Fruit fly (Drosophila melanogaster) whole organism, embryonic: Measurements from ENCODE around the gene p24-2.

ENCODE experiments used
- Blimp-1 ChIP-seq: fragments of 200-800 bp; sonication (Bioruptor generic); optimal IDR thresholded peaks from 3 replicates; lab custom pipeline; 2018; ENCODE audit warnings: missing biosample characterization, missing genetic modification characterization, mild to moderate bottlenecking, moderate library complexity, missing genetic modification reagents
- CG10654 ChIP-seq: fragments of 200-800 bp; sonication (Bioruptor generic); optimal IDR thresholded peaks from 2 replicates; lab custom pipeline; 2016; ENCODE audit warnings: missing biosample characterization, missing genetic modification characterization
- CG11085 ChIP-seq: fragments of 200-800 bp; sonication (Bioruptor generic); IDR thresholded peaks from 2 replicates; pipeline ENCODE4 v1.3.6; 2022; ENCODE audit warnings: missing biosample characterization, missing genetic modification characterization
- CG12071 ChIP-seq: fragments of 200-800 bp; sonication (Bioruptor generic); optimal IDR thresholded peaks from 3 replicates; lab custom pipeline; 2018; ENCODE audit warnings: missing biosample characterization, mild to moderate bottlenecking, missing genetic modification characterization
- CG14014 ChIP-seq: fragments of 200-800 bp; sonication (Bioruptor generic); IDR thresholded peaks from 2 replicates; pipeline ENCODE4 v1.3.6; 2022; ENCODE audit warnings: missing biosample characterization, missing genetic modification characterization
- CG14441 ChIP-seq: fragments of 200-800 bp; sonication (Bioruptor generic); IDR thresholded peaks from 2 replicates; pipeline ENCODE4 v1.3.6; 2022; ENCODE audit warnings: missing biosample characterization, missing genetic modification characterization
- CG14965 ChIP-seq: fragments of 200-800 bp; sonication (Bioruptor generic); optimal IDR thresholded peaks from 2 replicates; lab custom pipeline; 2016; ENCODE audit warnings: missing biosample characterization, missing genetic modification characterization, borderline replicate concordance
- CG15073 ChIP-seq: fragments of 200-800 bp; sonication (Bioruptor generic); optimal IDR thresholded peaks from 2 replicates; lab custom pipeline; 2016; ENCODE audit warnings: missing biosample characterization, missing genetic modification characterization
- CG16815 ChIP-seq: fragments of 200-800 bp; sonication (Bioruptor generic); optimal IDR thresholded peaks from 3 replicates; lab custom pipeline; 2017; ENCODE audit warnings: missing biosample characterization, mild to moderate bottlenecking, missing genetic modification characterization
- CG17328 ChIP-seq: fragments of 200-800 bp; sonication (Bioruptor generic); IDR thresholded peaks from 2 replicates; pipeline ENCODE4 v1.3.6; 2022; ENCODE audit warnings: missing biosample characterization, missing genetic modification characterization
- CG17568 ChIP-seq: fragments of 200-800 bp; sonication (Bioruptor generic); optimal IDR thresholded peaks from 2 replicates; lab custom pipeline; 2018; ENCODE audit warnings: missing biosample characterization, mild to moderate bottlenecking, missing genetic modification characterization, moderate library complexity
- CG18262 ChIP-seq: fragments of 200-800 bp; optimal IDR thresholded peaks from 3 replicates; lab custom pipeline; 2019; ENCODE audit warnings: missing biosample characterization, mild to moderate bottlenecking, missing genetic modification characterization, moderate library complexity
- CG1832 ChIP-seq: fragments of 200-800 bp; sonication (Bioruptor generic); optimal IDR thresholded peaks from 2 replicates; lab custom pipeline; 2017; ENCODE audit warnings: missing biosample characterization, mild to moderate bottlenecking, missing genetic modification characterization, inconsistent platforms
- CG18599 ChIP-seq: fragments of 200-800 bp; sonication (Bioruptor generic); optimal IDR thresholded peaks from 3 replicates; lab custom pipeline; 2017; ENCODE audit warnings: missing biosample characterization, missing genetic modification characterization, mild to moderate bottlenecking, moderate library complexity, missing genetic modification reagents
- CG30403 ChIP-seq: fragments of 200-800 bp; sonication (Bioruptor generic); optimal IDR thresholded peaks from 3 replicates; lab custom pipeline; 2016; ENCODE audit warnings: missing biosample characterization, missing genetic modification characterization
- CG3163 ChIP-seq: fragments of 200-800 bp; sonication (Bioruptor generic); optimal IDR thresholded peaks from 3 replicates; lab custom pipeline; 2016; ENCODE audit warnings: missing biosample characterization, missing genetic modification characterization
- CG3726 ChIP-seq: fragments of 200-800 bp; sonication (Bioruptor generic); IDR thresholded peaks from 3 replicates; pipeline ENCODE4, ENCODE4 v1.3.6; 2022; ENCODE audit warnings: missing biosample characterization, missing genetic modification characterization
- CG3995 ChIP-seq: fragments of 200-800 bp; sonication (Bioruptor generic); optimal IDR thresholded peaks from 3 replicates; lab custom pipeline; 2016; ENCODE audit warnings: missing biosample characterization, missing genetic modification characterization
- CG43689 ChIP-seq: fragments of 200-800 bp; sonication (Bioruptor generic); IDR thresholded peaks from 2 replicates; pipeline ENCODE4 v1.3.6; 2022; ENCODE audit warnings: missing biosample characterization, missing genetic modification characterization
- CG8944 ChIP-seq: fragments of 200-800 bp; sonication (Bioruptor generic); optimal IDR thresholded peaks from 3 replicates; lab custom pipeline; 2016; ENCODE audit warnings: missing biosample characterization, missing genetic modification characterization
- CG9437 ChIP-seq: fragments of 200-800 bp; sonication (Bioruptor generic); optimal IDR thresholded peaks from 2 replicates; lab custom pipeline; 2018; ENCODE audit warnings: missing biosample characterization, mild to moderate bottlenecking, missing genetic modification characterization
- E2f2 ChIP-seq: fragments of 200-800 bp; sonication (Bioruptor generic); IDR thresholded peaks from 2 replicates; pipeline ENCODE4 v1.3.6; 2022; ENCODE audit warnings: missing biosample characterization, missing genetic modification characterization
- Hr51 ChIP-seq, 2 experiments: fragments of 200-800 bp; sonication (Bioruptor generic); optimal IDR thresholded peaks; 2 replicates in 1 of 2; 3 replicates in 1 of 2; lab custom pipeline; 2016 to 2018; ENCODE audit warnings: missing biosample characterization in 2 of 2, missing genetic modification characterization in 2 of 2, mild to moderate bottlenecking in 1 of 2, moderate library complexity in 1 of 2
- Hr78 ChIP-seq, 2 experiments: fragments of 200-800 bp in 1 of 2; fragments of >200 bp in 1 of 2; sonication (Bioruptor generic) in 1 of 2; optimal IDR thresholded peaks; 2 replicates each; lab custom pipeline; 2017 to 2019; ENCODE audit warnings: missing biosample characterization in 2 of 2, missing genetic modification characterization in 2 of 2, mild to moderate bottlenecking in 1 of 2, moderate library complexity in 1 of 2
- Jarid2 ChIP-seq: fragments of 200-800 bp; sonication (Bioruptor generic); optimal IDR thresholded peaks from 3 replicates; lab custom pipeline; 2017; ENCODE audit warnings: mild to moderate bottlenecking, missing biosample characterization, missing genetic modification reagents, missing genetic modification characterization
- Mrtf ChIP-seq: fragments of 200-800 bp; sonication (Bioruptor generic); IDR thresholded peaks from 3 replicates; pipeline ENCODE4 v1.3.6; 2022; ENCODE audit warnings: missing biosample characterization, missing genetic modification characterization
- Pdp1 ChIP-seq, 2 experiments: fragments of 200-800 bp; sonication (Bioruptor generic); optimal IDR thresholded peaks; 3 replicates each; lab custom pipeline; 2016; ENCODE audit warnings: missing biosample characterization in 2 of 2, missing genetic modification characterization in 2 of 2, mild to moderate bottlenecking in 1 of 2, moderate library complexity in 1 of 2
- Sox100B ChIP-seq: fragments of 200-800 bp; sonication (Bioruptor generic); optimal IDR thresholded peaks from 3 replicates; lab custom pipeline; 2018; ENCODE audit warnings: missing biosample characterization, mild to moderate bottlenecking, missing genetic modification characterization
- Stat92E ChIP-seq, 3 experiments: fragments of >200 bp in 2 of 3; fragments of 200-800 bp in 1 of 3; sonication (Bioruptor generic) in 1 of 3; optimal IDR thresholded peaks; 2 replicates each; lab custom pipeline; 2017 to 2019; ENCODE audit warnings: missing biosample characterization in 3 of 3, missing genetic modification characterization in 3 of 3, mild to moderate bottlenecking in 1 of 3, moderate library complexity in 1 of 3
- bbx ChIP-seq: fragments of 200-800 bp; sonication (Bioruptor generic); IDR thresholded peaks from 2 replicates; pipeline ENCODE4 v1.3.6; 2022; ENCODE audit warnings: missing biosample characterization, missing genetic modification characterization; ENCODE audit not compliant: partially characterized antibody
- br ChIP-seq: fragments of >200 bp; optimal IDR thresholded peaks from 2 replicates; lab custom pipeline; 2017
- chn ChIP-seq: fragments of 200-800 bp; sonication (Bioruptor generic); optimal IDR thresholded peaks from 2 replicates; lab custom pipeline; 2016; ENCODE audit warnings: missing biosample characterization, missing genetic modification characterization
- dmrt11E ChIP-seq: fragments of 200-800 bp; sonication (Bioruptor generic); optimal IDR thresholded peaks from 3 replicates; lab custom pipeline; 2018; ENCODE audit warnings: missing biosample characterization, mild to moderate bottlenecking, missing genetic modification characterization, moderate library complexity
- dysf ChIP-seq: fragments of 200-800 bp; sonication (Bioruptor generic); IDR thresholded peaks from 3 replicates; pipeline ENCODE4 v1.3.6; 2022; ENCODE audit warnings: missing biosample characterization, missing genetic modification characterization
- emc ChIP-seq: fragments of 200-800 bp; sonication (Bioruptor generic); optimal IDR thresholded peaks from 2 replicates; lab custom pipeline; 2016; ENCODE audit warnings: missing biosample characterization, missing genetic modification characterization
- fru ChIP-seq: fragments of >200 bp; optimal IDR thresholded peaks from 2 replicates; lab custom pipeline; 2017
- gce ChIP-seq: fragments of 200-800 bp; sonication (Bioruptor generic); IDR thresholded peaks from 3 replicates; pipeline ENCODE4 v1.3.6; 2022; ENCODE audit warnings: missing biosample characterization, missing genetic modification characterization
- gsb-n ChIP-seq: fragments of 200-800 bp; sonication (Bioruptor generic); optimal IDR thresholded peaks from 3 replicates; lab custom pipeline; 2018; ENCODE audit warnings: missing biosample characterization, mild to moderate bottlenecking, missing genetic modification characterization
- gt ChIP-seq: fragments of 200-800 bp; sonication (Bioruptor generic); IDR thresholded peaks from 2 replicates; pipeline ENCODE4 v1.3.6; 2022; ENCODE audit warnings: missing biosample characterization, missing genetic modification characterization
- lab ChIP-seq: fragments of 200-800 bp; sonication (Bioruptor generic); optimal IDR thresholded peaks from 3 replicates; lab custom pipeline; 2017; ENCODE audit warnings: missing biosample characterization, missing genetic modification characterization, mild to moderate bottlenecking, moderate library complexity, missing genetic modification reagents
- oc ChIP-seq: fragments of 200-800 bp; sonication (Bioruptor generic); optimal IDR thresholded peaks from 2 replicates; lab custom pipeline; 2018; ENCODE audit warnings: missing biosample characterization, mild to moderate bottlenecking, missing genetic modification characterization, moderate library complexity
- pho ChIP-seq: fragments of 200-800 bp; sonication (Bioruptor generic); optimal IDR thresholded peaks from 2 replicates; lab custom pipeline; 2016; ENCODE audit warnings: missing biosample characterization, missing genetic modification characterization
- psq ChIP-seq: fragments of 200-800 bp; sonication (Bioruptor generic); optimal IDR thresholded peaks from 2 replicates; lab custom pipeline; 2017; ENCODE audit warnings: missing biosample characterization, missing genetic modification characterization
- scrt ChIP-seq: fragments of 200-800 bp; sonication (Bioruptor generic); optimal IDR thresholded peaks from 2 replicates; lab custom pipeline; 2018; ENCODE audit warnings: missing biosample characterization, mild to moderate bottlenecking, missing genetic modification characterization, moderate library complexity
- sens ChIP-seq: fragments of 200-800 bp; sonication (Bioruptor generic); peaks from one replicate; lab custom pipeline; 2016; ENCODE audit warnings: missing biosample characterization, missing genetic modification characterization
- sqz ChIP-seq: fragments of 200-800 bp; sonication (Bioruptor generic); optimal IDR thresholded peaks from 3 replicates; lab custom pipeline; 2018; ENCODE audit warnings: missing biosample characterization, mild to moderate bottlenecking, missing genetic modification characterization
- tap ChIP-seq: fragments of 200-800 bp; optimal IDR thresholded peaks from 3 replicates; lab custom pipeline; 2019; ENCODE audit warnings: missing biosample characterization, mild to moderate bottlenecking, missing genetic modification characterization, moderate library complexity
- tgo ChIP-seq: fragments of 200-800 bp; sonication (Bioruptor generic); IDR thresholded peaks from 3 replicates; pipeline ENCODE4 v1.3.6; 2022; ENCODE audit warnings: missing biosample characterization, missing genetic modification characterization
- z ChIP-seq: fragments of 200-800 bp; sonication (Bioruptor generic); IDR thresholded peaks from 3 replicates; pipeline ENCODE4 v1.3.6; 2022; ENCODE audit warnings: missing biosample characterization, missing genetic modification characterization
- zen2 ChIP-seq: fragments of 200-800 bp; sonication (Bioruptor generic); IDR thresholded peaks from 3 replicates; pipeline ENCODE4 v1.3.6; 2022; ENCODE audit warnings: missing biosample characterization, missing genetic modification characterization; ENCODE audit not compliant: partially characterized antibody

p24-2 gene

DNA sequence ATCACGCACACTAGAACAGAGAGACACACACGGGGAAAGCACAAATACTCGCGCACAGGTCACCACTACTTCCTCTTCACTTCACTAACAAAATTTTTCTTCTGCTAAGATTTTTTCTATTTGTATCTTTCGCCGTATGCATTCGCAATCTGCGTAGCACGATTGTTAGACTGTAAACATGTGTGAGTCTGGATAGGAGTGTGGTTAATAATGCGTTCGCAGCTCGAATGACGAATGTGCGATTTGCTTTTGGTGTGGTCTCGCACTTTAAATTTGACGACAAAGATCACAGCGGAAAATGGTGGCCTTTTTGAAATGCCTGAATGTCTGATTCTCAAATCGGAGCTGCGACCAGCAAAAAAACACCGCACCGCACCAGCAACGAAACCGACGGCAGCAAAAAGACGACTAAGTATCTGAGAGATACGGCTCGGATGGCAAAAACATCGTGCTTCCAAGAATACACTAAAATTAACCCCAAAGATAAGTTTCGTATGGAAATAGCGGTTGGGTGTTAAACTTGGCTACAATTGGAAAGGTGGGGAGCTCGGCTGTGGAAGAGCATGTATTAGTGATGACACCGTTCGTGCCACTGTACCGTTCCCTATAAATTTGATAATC, 12.5 kb upstream of the p24-2 start, which contains the start of gene Unc-115a (continued):
- TF ChIP-seq CG3163 (GFP tag; lab: Kevin White, UChicago) (peak; percentile 58), dysf (no peak), CG18599 (GFP tag; lab: Kevin White, UChicago) (no peak), Jarid2 (GFP tag; lab: Kevin White, UChicago) (peak; percentile 97), scrt (GFP tag; lab: Kevin White, UChicago) (peak; percentile 3), gce (GFP tag; lab: Robert Waterston, UW) (no peak), Hr78 (GFP tag; optimal IDR thresholded peaks at IDR 0.05; lab: Kevin White, UChicago) (no peak), Mrtf (no peak), CG3995 (GFP tag; lab: Kevin White, UChicago) (peak; percentile 49), emc (GFP tag; lab: Kevin White, UChicago) (no peak), Pdp1 (GFP tag; optimal IDR thresholded peaks at IDR 0.05; lab: Kevin White, UChicago) (peak; percentile 27 to 63), dmrt11E (tag; lab: Kevin White, UChicago) (peak; percentile 17), CG14441 (no peak), CG16815 (GFP tag; lab: Kevin White, UChicago) (no peak), CG18262 (peak; percentile 34), zen2 (GFP tag; lab: Robert Waterston, UW) (no peak), lab (GFP tag; lab: Kevin White, UChicago) (no peak), sqz (GFP tag; lab: Kevin White, UChicago) (peak; percentile 59), Stat92E (GFP tag; optimal IDR thresholded peaks at IDR 0.05; lab: Kevin White, UChicago) (peak in 1 of 3 experiments; percentile 53), CG30403 (GFP tag; lab: Kevin White, UChicago) (peak; percentile 29), Sox100B (GFP tag; lab: Kevin White, UChicago) (no peak), bbx (GFP tag; lab: Robert Waterston, UW) (no peak), CG14014 (GFP tag; lab: Robert Waterston, UW) (no peak), z (GFP tag; lab: Robert Waterston, UW) (no peak), Hr51 (GFP tag; optimal IDR thresholded peaks at IDR 0.05; lab: Kevin White, UChicago) (peak in 1 of 2 experiments; percentile 6), CG11085 (GFP tag; lab: Robert Waterston, UW) (no peak), Blimp-1 (GFP tag; lab: Kevin White, UChicago) (peak; percentile 23), gsb-n (no peak), pho (GFP tag; lab: Kevin White, UChicago) (peak; percentile 80), fru (lab: Kevin White, UChicago) (no peak), sens (peak; percentile 93), CG17328 (GFP tag; lab: Robert Waterston, UW) (no peak), psq (peak; percentile 23), CG10654 (GFP tag; lab: Kevin White, UChicago) (no peak), CG9437 (GFP tag; lab: Kevin White, UChicago) (no peak), oc (no peak), CG14965 (GFP tag; lab: Kevin White, UChicago) (no peak), CG1832 (GFP tag; lab: Kevin White, UChicago) (no peak), CG8944 (GFP tag; lab: Kevin White, UChicago) (peak; percentile 42), CG15073 (no peak), chn (GFP tag; lab: Kevin White, UChicago) (peak; percentile 68), CG12071 (no peak), CG43689 (GFP tag; lab: Robert Waterston, UW) (no peak), E2f2 (GFP tag; lab: Robert Waterston, UW) (no peak), br (no peak), CG3726 (GFP tag; lab: Robert Waterston, UW) (no peak), CG17568 (GFP tag; lab: Kevin White, UChicago) (no peak), tgo (GFP tag; lab: Robert Waterston, UW) (no peak), gt (GFP tag; lab: Robert Waterston, UW) (no peak), tap (tag; lab: Kevin White, UChicago) (no peak)
